Fruit fly (Drosophila melanogaster) S2 (cell line): Measurements from ENCODE around the gene CG15353.

Experiments
- CG8478 ChIP-seq: fragments of >200 bp; optimal IDR thresholded peaks from 2 replicates; lab custom pipeline; 2018
- CTCF ChIP-seq, 2 experiments: fragments of >200 bp; optimal IDR thresholded peaks; 2 replicates each; lab custom pipeline; 2018

dm6 chr2L:2013836-2014434, 6.9 kb upstream of the CG15353 start:
- TF ChIP-seq CG8478 (no peak), CTCF (optimal IDR thresholded peaks at IDR 0.05; lab: Kevin White, UChicago) (no peak)
